Fruit fly (Drosophila melanogaster): Measurements from ENCODE around the gene Dsp1.

DNA sequence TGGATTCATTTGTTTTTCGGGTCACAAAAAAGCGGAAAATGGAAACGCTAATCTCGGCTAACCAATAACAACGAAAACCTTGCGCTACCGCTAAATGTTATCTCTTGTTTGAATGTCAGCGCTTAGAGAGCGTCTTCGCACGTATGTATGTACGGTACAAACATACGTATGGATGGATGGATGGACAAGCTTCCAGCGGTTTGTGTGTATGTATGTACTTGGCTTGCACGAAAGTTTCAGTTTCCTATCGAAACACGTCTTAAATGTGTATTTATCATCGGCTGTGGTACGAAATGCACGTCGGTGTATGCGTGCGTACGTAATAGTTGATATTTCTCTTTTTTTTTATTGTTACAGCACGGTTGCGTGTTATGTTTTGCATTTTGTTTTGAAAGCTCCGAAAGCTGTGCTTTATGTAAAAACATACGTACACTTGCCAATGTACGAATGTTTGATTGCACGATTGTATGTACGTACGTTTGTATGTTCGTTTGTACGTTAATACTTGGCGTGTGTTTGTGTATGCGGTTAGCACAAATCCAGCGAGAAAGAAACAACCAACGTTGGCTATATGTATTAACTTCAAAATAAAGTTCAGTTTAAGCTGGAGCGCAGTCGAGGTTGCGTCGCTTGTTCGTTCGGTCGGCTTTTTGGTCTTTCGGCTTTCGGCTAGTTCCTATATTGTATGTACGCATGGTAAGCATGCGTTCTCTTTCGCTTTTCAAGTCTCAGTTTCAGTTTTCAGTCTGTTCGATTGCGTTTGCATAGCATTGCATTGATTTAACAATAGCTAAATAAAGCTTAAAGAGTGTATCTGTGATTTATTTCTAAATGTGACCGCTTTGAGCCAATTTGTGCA lies 39.3 kb downstream of the Dsp1 start, which contains the start of gene Fur2:
- TF ChIP-seq CG8478 (optimal IDR thresholded peaks at IDR 0.05), result no peak
- no peak for TF ChIP-seq Dll (optimal IDR thresholded peaks at IDR 0.05)
- no peak for TF ChIP-seq psq (optimal IDR thresholded peaks at IDR 0.05)
- no peak for TF ChIP-seq pan (optimal IDR thresholded peaks at IDR 0.05)
- no peak for TF ChIP-seq EcR (GFP tag; optimal IDR thresholded peaks at IDR 0.05)

All from whole organism.